2 fruit fly cellular contexts compared by ENCODE assay signal in genomic region chrX:9078263-9078662, dm6.
TF ChIP-seq lines count a peak whose summit lies in the region.

TSS of gene CG44325 (minus strand) at chrX:9078499.

TF ChIP-seq in whole organism, embryonic, 481 proteins besides CTCF, POLR2A, EP300 and RAD21 (continued from another document and continues in another):
- no peak for TF ChIP-seq Fer3 (tag; optimal IDR thresholded peaks at IDR 0.05; lab: Kevin White, UChicago)
- no peak for TF ChIP-seq lola (GFP tag; optimal IDR thresholded peaks at IDR 0.05; lab: Kevin White, UChicago)
- TF ChIP-seq Atf6 (GFP tag; IDR thresholded peaks at IDR 0.05; lab: Robert Waterston, UW): 0 out of 2 replicates have a peak, but pooled peaks have one; percentile 27
- peak; percentile 53 for TF ChIP-seq CG7987 (GFP tag; optimal IDR thresholded peaks at IDR 0.05; lab: Kevin White, UChicago)
- TF ChIP-seq mirr (GFP tag; optimal IDR thresholded peaks at IDR 0.05; lab: Kevin White, UChicago): peak; percentile 41
- no peak for TF ChIP-seq Lim3 (GFP tag; IDR thresholded peaks at IDR 0.05; lab: Robert Waterston, UW)
- no peak for TF ChIP-seq CG18011 (GFP tag; optimal IDR thresholded peaks at IDR 0.05; lab: Kevin White, UChicago)
- TF ChIP-seq Med (GFP tag; lab: Kevin White, UChicago): peak; percentile 88
- peak; percentile 29 for TF ChIP-seq caup (GFP tag; optimal IDR thresholded peaks at IDR 0.05; lab: Kevin White, UChicago; ENCODE audit: severe bottlenecking)
- TF ChIP-seq ap (GFP tag; IDR thresholded peaks at IDR 0.05; lab: Robert Waterston, UW): peak; percentile 30; the same call in 1 of the 2 replicates
- no peak for TF ChIP-seq gce (GFP tag; IDR thresholded peaks at IDR 0.05; lab: Robert Waterston, UW)
- TF ChIP-seq bigmax (GFP tag; optimal IDR thresholded peaks at IDR 0.05; lab: Kevin White, UChicago): no peak
- no peak for TF ChIP-seq CG10431 (GFP tag; optimal IDR thresholded peaks at IDR 0.05; lab: Kevin White, UChicago)
- TF ChIP-seq CG18764 (GFP tag; optimal IDR thresholded peaks at IDR 0.05; lab: Kevin White, UChicago): no peak
- TF ChIP-seq Jarid2 (GFP tag; optimal IDR thresholded peaks at IDR 0.05; lab: Kevin White, UChicago): peak; percentile 74
- no peak for TF ChIP-seq CG12236 (GFP tag; optimal IDR thresholded peaks at IDR 0.05; lab: Kevin White, UChicago)
- TF ChIP-seq chif (GFP tag; optimal IDR thresholded peaks at IDR 0.05; lab: Kevin White, UChicago): no peak
- TF ChIP-seq nom (GFP tag; optimal IDR thresholded peaks at IDR 0.05; lab: Kevin White, UChicago): peak; percentile 81
- TF ChIP-seq corto (GFP tag; optimal IDR thresholded peaks at IDR 0.05; lab: Kevin White, UChicago): no peak
- TF ChIP-seq CG13894 (tag; optimal IDR thresholded peaks at IDR 0.05; lab: Kevin White, UChicago): peak; percentile 45
- 0 out of 2 replicates have a peak, but pooled peaks have one; percentile 40 for TF ChIP-seq CG16779 (GFP tag; IDR thresholded peaks at IDR 0.05; lab: Robert Waterston, UW)
- TF ChIP-seq lbe (GFP tag; optimal IDR thresholded peaks at IDR 0.05; lab: Kevin White, UChicago): peak; percentile 41
- TF ChIP-seq MESR4 (GFP tag; optimal IDR thresholded peaks at IDR 0.05; lab: Kevin White, UChicago): peak; percentile 32
- no peak; the same call in 2 of the 3 replicates for TF ChIP-seq HLH4C (GFP tag; IDR thresholded peaks at IDR 0.05; lab: Robert Waterston, UW; ENCODE audit: partially characterized antibody)
- no peak for TF ChIP-seq ttk (GFP tag; IDR thresholded peaks at IDR 0.05; lab: Robert Waterston, UW)
- TF ChIP-seq CG8290 (GFP tag; optimal IDR thresholded peaks at IDR 0.05; lab: Kevin White, UChicago): no peak
- peak in 1 of 2 experiments; percentile 70 for TF ChIP-seq CG8290 (tag; optimal IDR thresholded peaks at IDR 0.05; lab: Kevin White, UChicago)
- no peak for TF ChIP-seq emc (GFP tag; optimal IDR thresholded peaks at IDR 0.05; lab: Kevin White, UChicago)
- peak; percentile 8 for TF ChIP-seq CG18476 (GFP tag; optimal IDR thresholded peaks at IDR 0.05; lab: Kevin White, UChicago)
- TF ChIP-seq Hmr (GFP tag; optimal IDR thresholded peaks at IDR 0.05; lab: Kevin White, UChicago): peak; percentile 46
- TF ChIP-seq CG10543 (GFP tag; optimal IDR thresholded peaks at IDR 0.05; lab: Kevin White, UChicago): peak; percentile 23
- no peak for TF ChIP-seq CG11696 (GFP tag; IDR thresholded peaks at IDR 0.05; lab: Robert Waterston, UW)
- TF ChIP-seq CrebB (tag; optimal IDR thresholded peaks at IDR 0.05; lab: Kevin White, UChicago): peak; percentile 11
- peak; percentile 19 for TF ChIP-seq kni (GFP tag; optimal IDR thresholded peaks at IDR 0.05; lab: Kevin White, UChicago)
- peak; percentile 97 for TF ChIP-seq Blimp-1 (GFP tag; optimal IDR thresholded peaks at IDR 0.05; lab: Kevin White, UChicago)
- TF ChIP-seq CG2889 (GFP tag; IDR thresholded peaks at IDR 0.05; lab: Robert Waterston, UW): no peak
- no peak for TF ChIP-seq hb (GFP tag; IDR thresholded peaks at IDR 0.05; lab: Robert Waterston, UW; ENCODE audit: partially characterized antibody)
- TF ChIP-seq CG13624 (GFP tag; optimal IDR thresholded peaks at IDR 0.05; lab: Kevin White, UChicago): peak; percentile 29
- peak in 1 of 2 experiments; percentile 12 for TF ChIP-seq Pdp1 (GFP tag; optimal IDR thresholded peaks at IDR 0.05; lab: Kevin White, UChicago)
- peak; percentile 63 for TF ChIP-seq sens (GFP tag; lab: Kevin White, UChicago)
- TF ChIP-seq Dbx (GFP tag; IDR thresholded peaks at IDR 0.05; lab: Robert Waterston, UW): peak; percentile 38; the same call in 1 of the 3 replicates
- TF ChIP-seq odd (GFP tag; optimal IDR thresholded peaks at IDR 0.05; lab: Kevin White, UChicago): peak; percentile 30
- TF ChIP-seq abd-A (tag; optimal IDR thresholded peaks at IDR 0.05; lab: Kevin White, UChicago): no peak
- no peak for TF ChIP-seq CG8281 (tag; optimal IDR thresholded peaks at IDR 0.05; lab: Kevin White, UChicago)
- TF ChIP-seq sob (GFP tag; IDR thresholded peaks at IDR 0.05; lab: Robert Waterston, UW): 0 out of 2 replicates have a peak, but pooled peaks have one; percentile 8
- TF ChIP-seq vvl (GFP tag; IDR thresholded peaks at IDR 0.05; lab: Robert Waterston, UW): peak; percentile 58; the same call in 1 of the 2 replicates
- no peak for TF ChIP-seq CG34224 (GFP tag; IDR thresholded peaks at IDR 0.05; lab: Robert Waterston, UW; ENCODE audit: partially characterized antibody)
- TF ChIP-seq E2f2 (GFP tag; IDR thresholded peaks at IDR 0.05; lab: Robert Waterston, UW): 0 out of 2 replicates have a peak, but pooled peaks have one; percentile 7
- TF ChIP-seq MTF-1 (GFP tag; optimal IDR thresholded peaks at IDR 0.05; lab: Kevin White, UChicago; ENCODE audit: borderline replicate concordance): peak; percentile 32
- no peak for TF ChIP-seq pan (optimal IDR thresholded peaks at IDR 0.05; lab: Kevin White, UChicago)
- TF ChIP-seq pan (GFP tag; optimal IDR thresholded peaks at IDR 0.05 in 1 of 2, IDR thresholded peaks at IDR 0.05 in 1 of 2): no peak
- 0 out of 2 replicates have a peak, but pooled peaks have one; percentile 37 for TF ChIP-seq rib (GFP tag; IDR thresholded peaks at IDR 0.05; lab: Robert Waterston, UW)
- peak; percentile 44; the same call in 1 of the 2 replicates for TF ChIP-seq CG32532 (GFP tag; IDR thresholded peaks at IDR 0.05; lab: Robert Waterston, UW)
- no peak for TF ChIP-seq CG10321 (GFP tag; IDR thresholded peaks at IDR 0.05; lab: Robert Waterston, UW)
- peak; percentile 57; the same call in 2 of the 4 replicates for TF ChIP-seq chinmo (GFP tag; IDR thresholded peaks at IDR 0.05; lab: Robert Waterston, UW; ENCODE audit: partially characterized antibody)
- no peak for TF ChIP-seq Hr78 (GFP tag; optimal IDR thresholded peaks at IDR 0.05; lab: Kevin White, UChicago)
- peak; percentile 57; the same call in 2 of the 3 replicates for TF ChIP-seq ci (GFP tag; IDR thresholded peaks at IDR 0.05; lab: Robert Waterston, UW)
- peak; percentile 31; the same call in 1 of the 2 replicates for TF ChIP-seq CG13287 (GFP tag; IDR thresholded peaks at IDR 0.05; lab: Robert Waterston, UW; ENCODE audit: partially characterized antibody)
- peak; percentile 60 for TF ChIP-seq lab (GFP tag; optimal IDR thresholded peaks at IDR 0.05; lab: Kevin White, UChicago)
- TF ChIP-seq CG6765 (GFP tag; optimal IDR thresholded peaks at IDR 0.05; lab: Kevin White, UChicago): peak; percentile 44
- TF ChIP-seq Mad (GFP tag; optimal IDR thresholded peaks at IDR 0.05; lab: Kevin White, UChicago): no peak
- TF ChIP-seq CG6813 (GFP tag; optimal IDR thresholded peaks at IDR 0.05; lab: Kevin White, UChicago): no peak
- peak; percentile 31 for TF ChIP-seq CG34376 (GFP tag; optimal IDR thresholded peaks at IDR 0.05; lab: Kevin White, UChicago)

TF ChIP-seq in whole organism, prepupa, 60 proteins besides CTCF, POLR2A, EP300 and RAD21 (continued from another document):
- TF ChIP-seq CG8119 (GFP tag; IDR thresholded peaks at IDR 0.05; lab: Robert Waterston, UW) (peak; percentile 29; the same call in 1 of the 3 replicates), CG32006 (GFP tag; optimal IDR thresholded peaks at IDR 0.05; lab: Kevin White, UChicago) (no peak), CG6854 (GFP tag; optimal IDR thresholded peaks at IDR 0.05; lab: Kevin White, UChicago) (peak; percentile 83), cyc (GFP tag; optimal IDR thresholded peaks at IDR 0.05; lab: Kevin White, UChicago) (no peak), OdsH (GFP tag; optimal IDR thresholded peaks at IDR 0.05; lab: Kevin White, UChicago) (no peak), Sox102F (GFP tag; optimal IDR thresholded peaks at IDR 0.05; lab: Kevin White, UChicago) (peak; percentile 70), CG7368 (GFP tag; optimal IDR thresholded peaks at IDR 0.05; lab: Kevin White, UChicago) (peak; percentile 49), CG11294 (GFP tag; IDR thresholded peaks at IDR 0.05; lab: Robert Waterston, UW) (no peak), CG15336 (GFP tag; IDR thresholded peaks at IDR 0.05; lab: Robert Waterston, UW) (peak; percentile 46; the same call in 1 of the 2 replicates), Lpt (GFP tag; optimal IDR thresholded peaks at IDR 0.05; lab: Kevin White, UChicago) (no peak), Eip78C (GFP tag; lab: Kevin White, UChicago) (peak; percentile 55), salr (GFP tag; optimal IDR thresholded peaks at IDR 0.05; lab: Kevin White, UChicago) (no peak), achi (GFP tag; optimal IDR thresholded peaks at IDR 0.05; lab: Kevin White, UChicago) (no peak), CG3032 (tag; optimal IDR thresholded peaks at IDR 0.05; lab: Kevin White, UChicago) (no peak), fd59A (GFP tag; optimal IDR thresholded peaks at IDR 0.05; lab: Kevin White, UChicago) (no peak), svp (GFP tag; lab: Kevin White, UChicago) (peak; percentile 67), CG6163 (GFP tag; IDR thresholded peaks at IDR 0.05; lab: Robert Waterston, UW) (peak; percentile 74; the same call in 2 of the 3 replicates), lz (GFP tag; optimal IDR thresholded peaks at IDR 0.05; lab: Kevin White, UChicago) (no peak), Eip93F (GFP tag; optimal IDR thresholded peaks at IDR 0.05; lab: Kevin White, UChicago) (peak; percentile 19), CG9139 (GFP tag; optimal IDR thresholded peaks at IDR 0.05; lab: Kevin White, UChicago) (peak; percentile 50), CG4318 (GFP tag; optimal IDR thresholded peaks at IDR 0.05; lab: Kevin White, UChicago) (no peak), Gug (GFP tag; IDR thresholded peaks at IDR 0.05; lab: Robert Waterston, UW) (no peak), Eip75B (GFP tag; optimal IDR thresholded peaks at IDR 0.05; lab: Kevin White, UChicago) (peak; percentile 49), Met (GFP tag; optimal IDR thresholded peaks at IDR 0.05; lab: Kevin White, UChicago) (peak; percentile 8), net (GFP tag; optimal IDR thresholded peaks at IDR 0.05; lab: Kevin White, UChicago) (peak; percentile 57), acj6 (GFP tag; optimal IDR thresholded peaks at IDR 0.05; lab: Kevin White, UChicago) (no peak), topi (GFP tag; optimal IDR thresholded peaks at IDR 0.05; lab: Kevin White, UChicago) (peak; percentile 50), CG1621 (tag; optimal IDR thresholded peaks at IDR 0.05; lab: Kevin White, UChicago) (peak; percentile 66), eg (GFP tag; IDR thresholded peaks at IDR 0.05; lab: Robert Waterston, UW) (peak; percentile 69; the same call in 2 of the 3 replicates), ss (GFP tag; optimal IDR thresholded peaks at IDR 0.05; lab: Kevin White, UChicago) (peak; percentile 38 to 62), vri (GFP tag; optimal IDR thresholded peaks at IDR 0.05; lab: Kevin White, UChicago) (peak; percentile 64), CG8632 (GFP tag; optimal IDR thresholded peaks at IDR 0.05; lab: Kevin White, UChicago) (no peak), Smox (GFP tag; optimal IDR thresholded peaks at IDR 0.05; lab: Kevin White, UChicago) (peak; percentile 17), fd85E (GFP tag; optimal IDR thresholded peaks at IDR 0.05; lab: Kevin White, UChicago) (peak; percentile 24), CG10631 (GFP tag; optimal IDR thresholded peaks at IDR 0.05; lab: Kevin White, UChicago) (no peak), CG6808 (GFP tag; optimal IDR thresholded peaks at IDR 0.05; lab: Kevin White, UChicago) (peak; percentile 9), CG10669 (GFP tag; optimal IDR thresholded peaks at IDR 0.05; lab: Kevin White, UChicago) (peak; percentile 21)
